Worm (Caenorhabditis elegans): Measurements from ENCODE around the gene lys-4.

Gene lys-4

DNA sequence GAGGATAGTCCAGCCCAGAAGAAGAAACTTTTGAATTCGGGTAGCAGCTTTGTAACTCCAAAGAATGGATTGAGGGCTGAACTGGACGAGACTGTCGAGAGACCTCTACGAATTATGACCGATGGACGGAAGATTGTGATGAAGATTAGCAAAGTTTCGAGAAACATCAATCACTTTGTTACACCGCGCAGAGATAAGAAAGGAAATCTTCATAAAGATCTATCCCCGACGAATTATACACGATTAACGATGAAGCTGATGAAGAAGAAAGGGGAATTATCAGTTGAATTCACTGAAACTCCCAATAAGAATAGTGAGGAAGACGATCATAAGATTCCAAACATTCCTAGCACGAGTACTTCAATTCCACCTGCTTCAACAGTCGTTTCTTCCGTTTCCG, 23.3 kb downstream of the lys-4 start:
- TF ChIP-seq sox-4 (tag; optimal IDR thresholded peaks at IDR 0.05) = no peak
- TF ChIP-seq nhr-237 (tag; optimal IDR thresholded peaks at IDR 0.05) = no peak
- TF ChIP-seq blmp-1 (tag; optimal IDR thresholded peaks at IDR 0.05) = peak; percentile 27
- peak; percentile 3 for TF ChIP-seq rnt-1 (tag; optimal IDR thresholded peaks at IDR 0.05)

DNA sequence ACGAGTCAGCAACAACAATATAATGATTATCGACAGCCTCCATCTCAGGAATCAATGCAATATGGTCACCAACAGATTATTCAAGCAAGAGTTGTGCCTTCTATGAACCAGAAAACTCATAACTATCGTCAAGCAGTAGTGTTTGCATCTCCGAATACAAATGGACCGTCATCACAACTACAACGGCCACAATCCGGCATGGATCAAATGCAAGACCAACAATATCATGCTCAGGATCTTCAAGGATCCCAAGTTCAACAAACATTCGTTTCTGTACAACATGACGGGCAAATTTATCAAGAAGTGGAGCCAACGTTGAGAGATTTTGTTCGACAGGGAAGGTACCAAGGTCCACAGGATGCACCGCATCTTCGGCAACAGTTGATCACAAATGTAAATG, 25.9 kb downstream of the lys-4 start:
- TF ChIP-seq mab-9 (GFP tag; IDR thresholded peaks at IDR 0.05) (no peak), C16A3.4 (tag; optimal IDR thresholded peaks at IDR 0.05) (no peak), vab-15 (tag; optimal IDR thresholded peaks at IDR 0.05) (no peak), nhr-71 (tag; optimal IDR thresholded peaks at IDR 0.05) (no peak), elt-2 (tag; optimal IDR thresholded peaks at IDR 0.05) (no peak), nhr-20 (tag; optimal IDR thresholded peaks at IDR 0.05) (no peak), lir-3 (tag; optimal IDR thresholded peaks at IDR 0.05; ENCODE audit: poor library complexity) (no peak), sup-37 (GFP tag; optimal IDR thresholded peaks at IDR 0.05) (no peak), nhr-85 (tag) (no peak), ceh-90 (tag; optimal IDR thresholded peaks at IDR 0.05) (no peak), ceh-82 (tag; optimal IDR thresholded peaks at IDR 0.05) (no peak), snu-23 (GFP tag; optimal IDR thresholded peaks at IDR 0.05) (no peak), fkh-4 (tag; optimal IDR thresholded peaks at IDR 0.05; ENCODE audit: borderline replicate concordance) (no peak), rnt-1 (tag; optimal IDR thresholded peaks at IDR 0.05) (no peak), fkh-10 (GFP tag; optimal IDR thresholded peaks at IDR 0.05) (no peak), nhr-76 (tag; optimal IDR thresholded peaks at IDR 0.05) (no peak), efl-3 (GFP tag; optimal IDR thresholded peaks at IDR 0.05) (no peak), unc-86 (tag; optimal IDR thresholded peaks at IDR 0.05) (no peak)

DNA sequence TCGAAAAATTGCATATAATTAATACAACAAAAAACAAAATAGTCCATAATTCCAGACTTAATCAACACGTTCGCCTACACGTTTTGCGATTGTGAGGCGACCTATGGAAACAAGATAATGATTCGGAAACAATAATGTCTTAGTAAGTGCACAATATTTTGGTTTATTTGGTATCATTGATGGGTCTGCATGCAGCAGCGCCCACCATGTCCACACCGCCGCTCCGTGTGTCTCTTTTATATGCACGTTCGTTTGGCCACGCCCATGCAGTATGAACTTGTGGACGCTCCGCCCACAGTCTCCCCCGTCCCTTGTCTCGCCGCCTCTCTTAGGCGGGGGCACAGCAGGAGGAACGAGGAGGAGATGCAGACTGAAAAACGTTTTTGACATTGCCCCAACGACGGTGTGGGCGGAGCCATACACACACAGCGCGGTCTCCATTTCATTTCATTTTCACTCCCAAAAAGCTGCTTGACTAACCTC, 28.7 kb downstream of the lys-4 start, which contains the start of gene mig-38:
Gene mig-38 (plus strand): TSS at position 54 of the 483 bp plus-strand sequence.
- peak; percentile 29 for TF ChIP-seq dsc-1 (tag; optimal IDR thresholded peaks at IDR 0.05)
- TF ChIP-seq blmp-1 (tag; optimal IDR thresholded peaks at IDR 0.05) = peak; percentile 32
- no peak for TF ChIP-seq lin-15B (tag; optimal IDR thresholded peaks at IDR 0.05)
- no peak for TF ChIP-seq unc-130 (tag; optimal IDR thresholded peaks at IDR 0.05)
- TF ChIP-seq rnt-1 (tag; optimal IDR thresholded peaks at IDR 0.05) = peak; percentile 39
- TF ChIP-seq nhr-77 (tag; optimal IDR thresholded peaks at IDR 0.05) = peak; percentile 28
- peak; percentile 13 for TF ChIP-seq skn-1 (tag; optimal IDR thresholded peaks at IDR 0.05)
- TF ChIP-seq ceh-90 (tag; optimal IDR thresholded peaks at IDR 0.05) = no peak
- no peak for TF ChIP-seq elt-3 (tag; optimal IDR thresholded peaks at IDR 0.05)
- TF ChIP-seq ceh-88 (GFP tag; IDR thresholded peaks at IDR 0.05) = no peak
- no peak for TF ChIP-seq grh-1 (GFP tag; IDR thresholded peaks at IDR 0.05)
- peak in 1 of 2 experiments; percentile 24 for TF ChIP-seq efl-1 (optimal IDR thresholded peaks at IDR 0.05)
- TF ChIP-seq efl-1 (GFP tag; optimal IDR thresholded peaks at IDR 0.05 in 1 of 2) = no peak
- TF ChIP-seq unc-98 (GFP tag; IDR thresholded peaks at IDR 0.05) = no peak
- peak; percentile 63 for TF ChIP-seq egl-13 (tag; optimal IDR thresholded peaks at IDR 0.05)
- peak; percentile 51 for TF ChIP-seq snu-23 (GFP tag; optimal IDR thresholded peaks at IDR 0.05)
- no peak for TF ChIP-seq fos-1 (tag; optimal IDR thresholded peaks at IDR 0.05)
- TF ChIP-seq nhr-76 (tag; optimal IDR thresholded peaks at IDR 0.05) = no peak
- TF ChIP-seq nhr-237 (tag; optimal IDR thresholded peaks at IDR 0.05) = no peak
- TF ChIP-seq ces-1 (GFP tag; optimal IDR thresholded peaks at IDR 0.05) = no peak
- peak; percentile 65 for TF ChIP-seq nhr-85 (tag)
- peak; percentile 2 for TF ChIP-seq sox-4 (tag; optimal IDR thresholded peaks at IDR 0.05)
- TF ChIP-seq pag-3 (tag; optimal IDR thresholded peaks at IDR 0.05; ENCODE audit: borderline replicate concordance, insufficient read depth) = no peak
- peak; percentile 8 to 63 (median 33) for TF ChIP-seq ceh-82 (tag; optimal IDR thresholded peaks at IDR 0.05)
- no peak for TF ChIP-seq pax-3 (tag; optimal IDR thresholded peaks at IDR 0.05)
- TF ChIP-seq xbp-1 (tag; optimal IDR thresholded peaks at IDR 0.05) = peak; percentile 6
- TF ChIP-seq hlh-4 (tag; optimal IDR thresholded peaks at IDR 0.05) = no peak
- TF ChIP-seq nhr-20 (tag; optimal IDR thresholded peaks at IDR 0.05) = peak; percentile 70
- TF ChIP-seq zip-4 (GFP tag; optimal IDR thresholded peaks at IDR 0.05) = no peak
- TF ChIP-seq sptf-1 (tag; optimal IDR thresholded peaks at IDR 0.05) = no peak
- TF ChIP-seq nhr-47 (tag; optimal IDR thresholded peaks at IDR 0.05) = peak; percentile 72
- TF ChIP-seq nhr-84 (tag; optimal IDR thresholded peaks at IDR 0.05) = no peak
- TF ChIP-seq egl-27 (tag; optimal IDR thresholded peaks at IDR 0.05) = no peak
- TF ChIP-seq Y116A8C.19 (tag; optimal IDR thresholded peaks at IDR 0.05; ENCODE audit: borderline replicate concordance) = no peak
- TF ChIP-seq sup-37 (GFP tag; optimal IDR thresholded peaks at IDR 0.05) = no peak
- no peak for TF ChIP-seq lin-13 (GFP tag; optimal IDR thresholded peaks at IDR 0.05)
- peak in 1 of 2 experiments; percentile 43 for TF ChIP-seq mdl-1 (tag; optimal IDR thresholded peaks at IDR 0.05)
- TF ChIP-seq nhr-71 (tag; optimal IDR thresholded peaks at IDR 0.05) = peak; percentile 70
- no peak for TF ChIP-seq C16A3.4 (tag; optimal IDR thresholded peaks at IDR 0.05)

Measured in whole organism, L1 larva.